Worm (Caenorhabditis elegans): Measurements from ENCODE around the gene sru-6.

The sru-6 gene

ce11 chrIV:9490320-9490719, at the start of gene sru-6:
TSS of gene sru-6 (plus strand) at chrIV:9490620.
- TF ChIP-seq lin-29 (GFP tag; IDR thresholded peaks at IDR 0.05): no peak
- no peak for TF ChIP-seq F49E8.2 (tag; optimal IDR thresholded peaks at IDR 0.05; ENCODE audit: borderline replicate concordance)
- TF ChIP-seq sdz-12 (GFP tag; optimal IDR thresholded peaks at IDR 0.05): no peak
- TF ChIP-seq rbr-2 (tag; optimal IDR thresholded peaks at IDR 0.05): no peak
- TF ChIP-seq ctbp-1 (GFP tag; IDR thresholded peaks at IDR 0.05): no peak
- TF ChIP-seq nhr-111 (GFP tag; optimal IDR thresholded peaks at IDR 0.05): no peak
- TF ChIP-seq tag-97 (GFP tag; IDR thresholded peaks at IDR 0.05): no peak
- no peak for TF ChIP-seq ceh-28 (tag; optimal IDR thresholded peaks at IDR 0.05)

- TF ChIP-seq ceh-44 (GFP tag; IDR thresholded peaks at IDR 0.05) (no peak), F10B5.3 (tag; optimal IDR thresholded peaks at IDR 0.05) (no peak), lir-3 (tag; optimal IDR thresholded peaks at IDR 0.05) (no peak), pqm-1 (tag; optimal IDR thresholded peaks at IDR 0.05) (no peak), hlh-30 (tag; optimal IDR thresholded peaks at IDR 0.05; ENCODE audit: insufficient read depth) (peak; percentile 44), T26A8.4 (GFP tag; IDR thresholded peaks at IDR 0.05) (0 out of 2 replicates have a peak, but pooled peaks have one; percentile 20), arid-1 (GFP tag; conservative IDR thresholded peaks at IDR 0.05) (no peak), zip-11 (GFP tag; IDR thresholded peaks at IDR 0.05) (no peak), spr-3 (GFP tag; optimal IDR thresholded peaks at IDR 0.05) (no peak), nhr-76 (tag; optimal IDR thresholded peaks at IDR 0.05) (no peak), mxl-2 (GFP tag; conservative IDR thresholded peaks at IDR 0.05) (no peak), gei-8 (GFP tag; optimal IDR thresholded peaks at IDR 0.05) (no peak), zip-2 (tag; optimal IDR thresholded peaks at IDR 0.05) (no peak), F44E2.7 (GFP tag; IDR thresholded peaks at IDR 0.05) (no peak), ZK337.2 (GFP tag; IDR thresholded peaks at IDR 0.05) (no peak), nhr-11 (tag; optimal IDR thresholded peaks at IDR 0.05) (peak; percentile 86), mep-1 (tag; optimal IDR thresholded peaks at IDR 0.05) (peak; percentile 41), F26F4.8 (GFP tag; conservative IDR thresholded peaks at IDR 0.05) (no peak), nhr-102 (tag; optimal IDR thresholded peaks at IDR 0.05) (peak; percentile 29), lin-38 (GFP tag; IDR thresholded peaks at IDR 0.05) (peak; percentile 57), nhr-6 (tag; optimal IDR thresholded peaks at IDR 0.05) (no peak), nhr-42 (GFP tag; IDR thresholded peaks at IDR 0.05) (0 out of 2 replicates have a peak, but pooled peaks have one; percentile 19), rbr-2 (tag; optimal IDR thresholded peaks at IDR 0.05) (peak; percentile 3), hmg-1.1 (GFP tag; IDR thresholded peaks at IDR 0.05) (no peak; the same call in 1 of the 2 replicates), ztf-11 (tag; optimal IDR thresholded peaks at IDR 0.05) (no peak), tra-1 (GFP tag; IDR thresholded peaks at IDR 0.05) (no peak), ceh-62 (tag; optimal IDR thresholded peaks at IDR 0.05) (no peak), set-16 (GFP tag; IDR thresholded peaks at IDR 0.05) (no peak), F37D6.2 (tag; optimal IDR thresholded peaks at IDR 0.05) (no peak), nhr-111 (GFP tag; optimal IDR thresholded peaks at IDR 0.05) (no peak), spr-1 (tag; optimal IDR thresholded peaks at IDR 0.05) (no peak), mes-2 (tag; optimal IDR thresholded peaks at IDR 0.05; ENCODE audit: poor library complexity, severe bottlenecking) (no peak), dve-1 (tag; optimal IDR thresholded peaks at IDR 0.05; ENCODE audit: insufficient read depth) (no peak), daf-12 (tag; optimal IDR thresholded peaks at IDR 0.05) (no peak), hif-1 (tag; optimal IDR thresholded peaks at IDR 0.05) (peak in 1 of 2 experiments; percentile 20), fkh-10 (GFP tag; optimal IDR thresholded peaks at IDR 0.05) (no peak), lin-1 (GFP tag; IDR thresholded peaks at IDR 0.05) (no peak), daf-19 (GFP tag; conservative IDR thresholded peaks at IDR 0.05) (no peak), snpc-1.2 (GFP tag; IDR thresholded peaks at IDR 0.05) (peak; percentile 46; the same call in 1 of the 2 replicates), aly-2 (tag; optimal IDR thresholded peaks at IDR 0.05) (no peak), saeg-2 (GFP tag; IDR thresholded peaks at IDR 0.05) (no peak), ctbp-1 (GFP tag; IDR thresholded peaks at IDR 0.05) (no peak), unc-130 (GFP tag; optimal IDR thresholded peaks at IDR 0.05) (peak; percentile 36), Y75B8A.6 (GFP tag; IDR thresholded peaks at IDR 0.05) (no peak)
These were observed 49.5 kb upstream of the sru-6 start, which contains the start of gene idh-1 for ce11 chrIV:9440880-9441336. TSS of gene idh-1 (minus strand) at chrIV:9441107.

Measured in whole organism, L4 larva.